Worm (Caenorhabditis elegans) whole organism, mixed stage, embryonic: ENCODE results near the gene ZK632.4.
A peak's percentile ranks its signal among the peaks of the same experiment; 100 is the strongest.

ENCODE experiments used
- M03D4.4 ChIP-seq: sonication (generic microtip); optimal IDR thresholded peaks from 2 replicates; lab custom pipeline; 2017; ENCODE audit warnings: mild to moderate bottlenecking, missing genetic modification characterization, missing compliant biosample characterization
- blmp-1 ChIP-seq: fragments of 150-350 bp; optimal IDR thresholded peaks from 2 replicates; lab custom pipeline; 2014; ENCODE audit warnings: missing biosample characterization, missing genetic modification characterization
- ceh-43 ChIP-seq: fragments of 200-800 bp; sonication (Bioruptor generic); optimal IDR thresholded peaks from 2 replicates; lab custom pipeline; 2018; ENCODE audit warnings: mild to moderate bottlenecking, missing genetic modification characterization, moderate library complexity, missing compliant biosample characterization
- ces-1 ChIP-seq: fragments of 150-350 bp; optimal IDR thresholded peaks from 2 replicates; lab custom pipeline; 2014; ENCODE audit warnings: missing biosample characterization, missing genetic modification reagents, missing genetic modification characterization
- lsy-2 ChIP-seq: fragments of 150-350 bp; optimal IDR thresholded peaks from 2 replicates; lab custom pipeline; 2014; ENCODE audit warnings: missing biosample characterization, missing genetic modification characterization
- mab-5 ChIP-seq: fragments of 150-350 bp; optimal IDR thresholded peaks from 2 replicates; lab custom pipeline; 2014; ENCODE audit warnings: missing biosample characterization, missing genetic modification characterization
- pha-4 ChIP-seq: fragments of 150-350 bp; optimal IDR thresholded peaks from 2 replicates; lab custom pipeline; 2018; ENCODE audit warnings: missing biosample characterization, missing genetic modification reagents, missing genetic modification characterization

- TF ChIP-seq lsy-2 (tag; lab: Kevin White, UChicago): no peak
- no peak for TF ChIP-seq ces-1 (GFP tag; lab: Kevin White, UChicago)
- TF ChIP-seq blmp-1 (tag; lab: Kevin White, UChicago): no peak
- no peak for TF ChIP-seq ceh-43 (GFP tag; lab: Kevin White, UChicago)
- TF ChIP-seq pha-4 (tag; lab: Kevin White, UChicago): no peak
- no peak for TF ChIP-seq mab-5 (tag; lab: Kevin White, UChicago)
- peak; percentile 19 for TF ChIP-seq M03D4.4 (tag; lab: Kevin White, UChicago)
Observed at ce11 chrIII:9764718-9765117, 42.5 kb downstream of the ZK632.4 start.
